Worm (Caenorhabditis elegans): ENCODE results near the gene nlp-13.
"Not testable (repeated sequence)": the region's sequence is repeated elsewhere in the genome, so short reads cannot be mapped to it uniquely, and the experiment has no call there.

Gene nlp-13

ce11 chrV:4261385-4261784, 25.2 kb downstream of the nlp-13 start:
- no peak for TF ChIP-seq tbx-37 (GFP tag; conservative IDR thresholded peaks at IDR 0.05)
- no peak for TF ChIP-seq B0310.2 (tag; optimal IDR thresholded peaks at IDR 0.05)
- TF ChIP-seq ets-7 (tag; optimal IDR thresholded peaks at IDR 0.05): no peak
- no peak for TF ChIP-seq ama-1 (optimal IDR thresholded peaks at IDR 0.05)
- no peak for TF ChIP-seq aly-1 (tag; optimal IDR thresholded peaks at IDR 0.05)
- no peak for TF ChIP-seq hmg-4 (GFP tag; optimal IDR thresholded peaks at IDR 0.05)
- no peak for TF ChIP-seq tra-4 (tag; optimal IDR thresholded peaks at IDR 0.05)
- no peak for TF ChIP-seq tbx-11 (GFP tag; IDR thresholded peaks at IDR 0.05)
- no peak for TF ChIP-seq F13C5.2 (tag; optimal IDR thresholded peaks at IDR 0.05)
- no peak for TF ChIP-seq flt-1 (GFP tag; IDR thresholded peaks at IDR 0.05)
- no peak for TF ChIP-seq sea-1 (GFP tag; conservative IDR thresholded peaks at IDR 0.05)

ce11 chrV:4264516-4264915, 28.3 kb downstream of the nlp-13 start, which contains the start of gene srt-35:
Gene srt-35 (minus strand): TSS chrV:4264616.
- TF ChIP-seq hmg-4 (GFP tag; optimal IDR thresholded peaks at IDR 0.05): no peak
- TF ChIP-seq flt-1 (GFP tag; IDR thresholded peaks at IDR 0.05): no peak

ce11 chrV:4268213-4268612, 32.0 kb downstream of the nlp-13 start, which contains the start of gene srt-36:
Gene srt-36 (minus strand): TSS chrV:4268313.
- TF ChIP-seq ceh-36 (tag; optimal IDR thresholded peaks at IDR 0.05); flt-1 (GFP tag; IDR thresholded peaks at IDR 0.05); scrt-1 (GFP tag; IDR thresholded peaks at IDR 0.05): not testable (repeated sequence)

- TF ChIP-seq ceh-13 (GFP tag; optimal IDR thresholded peaks at IDR 0.05); ets-7 (tag; optimal IDR thresholded peaks at IDR 0.05); scrt-1 (GFP tag; IDR thresholded peaks at IDR 0.05): not testable (repeated sequence)
These were observed 35.0 kb downstream of the nlp-13 start, which contains the start of gene srt-38 for ce11 chrV:4271258-4271657. Gene srt-38 (minus strand): TSS chrV:4271358.

ce11 chrV:4273372-4273771, 37.2 kb downstream of the nlp-13 start:
- TF ChIP-seq aly-1 (tag; optimal IDR thresholded peaks at IDR 0.05) (no peak), tbx-37 (GFP tag; conservative IDR thresholded peaks at IDR 0.05) (no peak), ceh-13 (GFP tag; optimal IDR thresholded peaks at IDR 0.05) (no peak), flt-1 (GFP tag; IDR thresholded peaks at IDR 0.05) (no peak), B0310.2 (tag; optimal IDR thresholded peaks at IDR 0.05) (no peak), scrt-1 (GFP tag; IDR thresholded peaks at IDR 0.05) (no peak), tbx-11 (GFP tag; IDR thresholded peaks at IDR 0.05) (no peak), F13C5.2 (tag; optimal IDR thresholded peaks at IDR 0.05) (no peak), sea-1 (GFP tag; conservative IDR thresholded peaks at IDR 0.05) (no peak), ets-7 (tag; optimal IDR thresholded peaks at IDR 0.05) (no peak), hmg-4 (GFP tag; optimal IDR thresholded peaks at IDR 0.05) (no peak), ceh-36 (tag; optimal IDR thresholded peaks at IDR 0.05) (no peak), hnd-1 (tag; optimal IDR thresholded peaks at IDR 0.05) (no peak), tra-4 (tag; optimal IDR thresholded peaks at IDR 0.05) (no peak), ama-1 (optimal IDR thresholded peaks at IDR 0.05) (no peak), hmbx-1 (tag; optimal IDR thresholded peaks at IDR 0.05) (no peak), pes-1 (GFP tag; IDR thresholded peaks at IDR 0.05) (no peak)

- TF ChIP-seq pes-1 (GFP tag; IDR thresholded peaks at IDR 0.05); aly-1 (tag; optimal IDR thresholded peaks at IDR 0.05); scrt-1 (GFP tag; IDR thresholded peaks at IDR 0.05): not testable (repeated sequence)
These were observed 42.5 kb downstream of the nlp-13 start, which contains the start of gene srt-20 for ce11 chrV:4278735-4279134. Gene srt-20 (minus strand): TSS chrV:4278835.

- TF ChIP-seq flt-1 (GFP tag; IDR thresholded peaks at IDR 0.05); hnd-1 (tag; optimal IDR thresholded peaks at IDR 0.05); F13C5.2 (tag; optimal IDR thresholded peaks at IDR 0.05): not testable (repeated sequence)
These were observed 45.5 kb downstream of the nlp-13 start, which contains the start of gene srt-37 for ce11 chrV:4281699-4282098. Gene srt-37 (minus strand): TSS chrV:4281799.

- TF ChIP-seq scrt-1 (GFP tag; IDR thresholded peaks at IDR 0.05); ceh-36 (tag; optimal IDR thresholded peaks at IDR 0.05); B0310.2 (tag; optimal IDR thresholded peaks at IDR 0.05): not testable (repeated sequence)
These were observed 48.5 kb downstream of the nlp-13 start, which contains the start of gene srt-19 for ce11 chrV:4284737-4285136. Gene srt-19 (plus strand): TSS chrV:4285037.
